Worm (Caenorhabditis elegans): ENCODE measurements around the gene F12E12.1.

F12E12.1 gene

ce11 chrII:3741584-3741983 lies at the start of gene F12E12.1:
Gene F12E12.1 (plus strand): TSS chrII:3741884.
- TF ChIP-seq tbx-11 (GFP tag; IDR thresholded peaks at IDR 0.05) (no peak), hmbx-1 (tag; optimal IDR thresholded peaks at IDR 0.05) (no peak), B0310.2 (tag; optimal IDR thresholded peaks at IDR 0.05) (no peak), scrt-1 (GFP tag; IDR thresholded peaks at IDR 0.05) (no peak), sea-1 (GFP tag; conservative IDR thresholded peaks at IDR 0.05) (no peak), ceh-13 (GFP tag; optimal IDR thresholded peaks at IDR 0.05) (no peak), ama-1 (optimal IDR thresholded peaks at IDR 0.05) (no peak), aly-1 (tag; optimal IDR thresholded peaks at IDR 0.05) (no peak), pes-1 (GFP tag; IDR thresholded peaks at IDR 0.05) (no peak), hmg-4 (GFP tag; optimal IDR thresholded peaks at IDR 0.05) (no peak), flt-1 (GFP tag; IDR thresholded peaks at IDR 0.05) (no peak), ets-7 (tag; optimal IDR thresholded peaks at IDR 0.05) (no peak), tbx-37 (GFP tag; conservative IDR thresholded peaks at IDR 0.05) (no peak), ceh-36 (tag; optimal IDR thresholded peaks at IDR 0.05) (no peak), tra-4 (tag; optimal IDR thresholded peaks at IDR 0.05) (no peak), hnd-1 (tag; optimal IDR thresholded peaks at IDR 0.05) (no peak), F13C5.2 (tag; optimal IDR thresholded peaks at IDR 0.05) (no peak)

- TF ChIP-seq scrt-1 (GFP tag; IDR thresholded peaks at IDR 0.05) (no peak), tra-4 (tag; optimal IDR thresholded peaks at IDR 0.05) (no peak)
Observed at ce11 chrII:3694664-3695063, 47.0 kb upstream of the F12E12.1 start, which contains the start of gene srx-102. Gene srx-102 (minus strand): TSS chrII:3694764.

- TF ChIP-seq aly-1 (tag; optimal IDR thresholded peaks at IDR 0.05), result no peak
Observed at ce11 chrII:3699591-3699990, 42.1 kb upstream of the F12E12.1 start, which contains the start of gene srx-104. Gene srx-104 (minus strand): TSS chrII:3699691.

DNA sequence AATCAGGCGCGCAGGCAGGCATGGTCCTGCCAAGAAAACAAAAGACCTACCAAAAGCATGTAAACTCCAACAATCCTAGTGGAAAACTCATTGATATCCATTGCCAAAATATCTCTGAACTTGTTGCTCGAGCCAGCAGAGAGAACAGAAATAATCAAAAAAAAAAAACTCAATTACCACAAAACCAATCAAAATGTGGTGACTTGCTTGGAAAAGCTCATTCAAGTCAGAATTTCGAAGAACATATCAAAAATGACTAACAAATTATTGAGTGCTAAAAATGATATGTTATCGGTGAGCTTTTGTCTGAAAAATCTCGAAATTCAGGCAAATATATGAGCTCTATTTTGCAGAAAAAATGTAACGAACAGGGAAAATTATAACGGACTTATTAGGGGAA lies 40.4 kb upstream of the F12E12.1 start, which contains the start of gene srx-105:
Gene srx-105 (minus strand): TSS at position 101 of the 400 bp plus-strand sequence.
- no peak for TF ChIP-seq ceh-13 (GFP tag; optimal IDR thresholded peaks at IDR 0.05)

DNA sequence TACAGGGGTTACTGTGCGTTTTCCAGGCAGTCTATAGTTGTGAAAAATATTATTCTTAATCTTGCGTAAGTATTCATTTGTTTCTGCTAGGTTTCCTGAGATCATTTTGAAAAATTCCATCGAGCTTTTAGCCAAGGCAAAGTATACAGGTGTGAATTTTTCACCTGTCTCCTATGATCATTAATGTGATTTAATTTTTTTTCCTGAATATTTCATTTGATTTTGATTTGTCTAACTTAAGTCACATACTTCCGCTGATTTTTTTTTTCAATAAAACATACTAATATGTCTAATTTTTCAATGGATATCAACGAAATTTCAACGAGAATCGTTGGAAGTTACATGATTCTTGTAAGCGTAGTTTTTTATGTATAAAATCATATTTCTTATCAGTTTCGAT lies 36.4 kb upstream of the F12E12.1 start, which contains the start of gene srx-108:
Gene srx-108 (plus strand): TSS at position 301 of the 400 bp plus-strand sequence.
- no peak for TF ChIP-seq hmbx-1 (tag; optimal IDR thresholded peaks at IDR 0.05)
- TF ChIP-seq B0310.2 (tag; optimal IDR thresholded peaks at IDR 0.05), result no peak
- TF ChIP-seq hnd-1 (tag; optimal IDR thresholded peaks at IDR 0.05), result no peak
- TF ChIP-seq ama-1 (optimal IDR thresholded peaks at IDR 0.05), result no peak
- TF ChIP-seq hmg-4 (GFP tag; optimal IDR thresholded peaks at IDR 0.05), result no peak
- no peak for TF ChIP-seq ceh-36 (tag; optimal IDR thresholded peaks at IDR 0.05)
- TF ChIP-seq sea-1 (GFP tag; conservative IDR thresholded peaks at IDR 0.05), result no peak
- TF ChIP-seq tbx-11 (GFP tag; IDR thresholded peaks at IDR 0.05), result no peak
- no peak for TF ChIP-seq tbx-37 (GFP tag; conservative IDR thresholded peaks at IDR 0.05)
- no peak for TF ChIP-seq ets-7 (tag; optimal IDR thresholded peaks at IDR 0.05)

DNA sequence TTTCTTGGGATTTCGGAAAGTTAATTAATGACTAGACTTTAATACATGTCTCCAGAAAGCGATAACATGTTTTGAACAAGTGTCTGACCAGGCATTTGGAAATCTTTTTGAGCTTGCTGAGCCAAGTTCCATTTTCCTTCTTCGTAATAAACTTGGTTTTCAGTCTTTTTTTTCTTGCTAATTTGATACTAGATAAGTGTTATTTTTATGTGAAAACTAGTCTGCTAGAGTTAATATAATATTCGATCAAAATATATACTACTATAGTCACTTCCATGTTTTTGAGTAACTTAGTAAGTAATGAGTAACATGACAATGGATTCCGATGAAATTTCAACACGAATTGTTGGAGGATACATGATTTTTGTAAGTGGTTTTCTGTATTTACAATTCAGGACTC lies 32.4 kb upstream of the F12E12.1 start, which contains the start of gene srx-110:
Gene srx-110 (plus strand): TSS at position 301 of the 400 bp plus-strand sequence.
- TF ChIP-seq pes-1 (GFP tag; IDR thresholded peaks at IDR 0.05), result no peak
- no peak for TF ChIP-seq ceh-13 (GFP tag; optimal IDR thresholded peaks at IDR 0.05)
- TF ChIP-seq sea-1 (GFP tag; conservative IDR thresholded peaks at IDR 0.05), result no peak
- no peak for TF ChIP-seq hmg-4 (GFP tag; optimal IDR thresholded peaks at IDR 0.05)
- TF ChIP-seq flt-1 (GFP tag; IDR thresholded peaks at IDR 0.05), result no peak
- no peak for TF ChIP-seq B0310.2 (tag; optimal IDR thresholded peaks at IDR 0.05)
- no peak for TF ChIP-seq tbx-11 (GFP tag; IDR thresholded peaks at IDR 0.05)
- no peak for TF ChIP-seq hmbx-1 (tag; optimal IDR thresholded peaks at IDR 0.05)
- TF ChIP-seq aly-1 (tag; optimal IDR thresholded peaks at IDR 0.05), result no peak
- no peak for TF ChIP-seq F13C5.2 (tag; optimal IDR thresholded peaks at IDR 0.05)
- TF ChIP-seq tbx-37 (GFP tag; conservative IDR thresholded peaks at IDR 0.05), result no peak
- TF ChIP-seq scrt-1 (GFP tag; IDR thresholded peaks at IDR 0.05), result no peak
- TF ChIP-seq ama-1 (optimal IDR thresholded peaks at IDR 0.05), result no peak
- TF ChIP-seq ceh-36 (tag; optimal IDR thresholded peaks at IDR 0.05), result no peak
- no peak for TF ChIP-seq hnd-1 (tag; optimal IDR thresholded peaks at IDR 0.05)
- TF ChIP-seq ets-7 (tag; optimal IDR thresholded peaks at IDR 0.05), result no peak
- TF ChIP-seq tra-4 (tag; optimal IDR thresholded peaks at IDR 0.05), result no peak

DNA sequence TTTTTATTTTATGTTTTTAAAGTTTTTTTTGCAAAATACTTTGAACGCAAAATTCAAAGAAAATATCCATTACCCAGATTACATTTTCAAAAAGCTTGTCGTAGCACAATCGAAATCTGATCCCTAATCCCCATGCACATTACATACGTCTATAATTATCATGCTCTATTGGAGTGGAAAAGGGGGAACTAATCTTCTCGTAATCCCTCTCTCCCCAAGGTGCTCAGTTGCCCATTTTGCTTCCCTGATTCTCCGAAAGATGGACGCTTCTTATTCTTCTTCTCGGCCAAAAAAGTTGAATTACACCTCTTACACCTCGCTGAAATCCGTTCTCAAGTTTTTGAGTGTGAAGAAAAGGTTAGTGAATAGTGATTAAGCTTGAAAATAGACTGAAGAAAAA lies 30.6 kb upstream of the F12E12.1 start, which contains the start of gene fbxc-53:
Gene fbxc-53 (plus strand): TSS at position 245 of the 400 bp plus-strand sequence.
- no peak for TF ChIP-seq B0310.2 (tag; optimal IDR thresholded peaks at IDR 0.05)
- no peak for TF ChIP-seq ets-7 (tag; optimal IDR thresholded peaks at IDR 0.05)
- TF ChIP-seq ceh-36 (tag; optimal IDR thresholded peaks at IDR 0.05), result peak; percentile 51
- no peak for TF ChIP-seq aly-1 (tag; optimal IDR thresholded peaks at IDR 0.05)

DNA sequence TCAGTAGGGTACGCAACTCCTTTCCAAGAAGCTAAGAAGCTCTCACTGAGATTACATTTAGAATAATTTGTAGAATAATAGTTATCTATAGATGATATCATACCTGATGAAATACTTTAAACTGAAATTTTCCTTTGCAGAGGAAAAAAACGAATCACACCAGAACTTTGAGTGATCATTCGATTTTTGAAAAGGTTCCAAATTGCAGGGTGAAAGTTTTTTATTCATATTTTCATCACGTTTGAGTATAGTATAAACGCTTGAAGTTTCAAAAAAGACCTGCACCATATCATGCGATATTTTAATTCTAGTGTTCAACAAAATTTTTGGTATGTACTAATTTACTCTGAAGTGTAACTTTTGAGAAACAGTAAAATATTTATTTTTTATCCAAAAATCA lies 27.1 kb upstream of the F12E12.1 start, which contains the start of gene srh-100:
Gene srh-100 (minus strand): TSS at position 101 of the 400 bp plus-strand sequence.
- TF ChIP-seq ets-7 (tag; optimal IDR thresholded peaks at IDR 0.05), result no peak
- no peak for TF ChIP-seq tbx-37 (GFP tag; conservative IDR thresholded peaks at IDR 0.05)
- TF ChIP-seq hmbx-1 (tag; optimal IDR thresholded peaks at IDR 0.05), result no peak
- no peak for TF ChIP-seq hmg-4 (GFP tag; optimal IDR thresholded peaks at IDR 0.05)
- no peak for TF ChIP-seq ama-1 (optimal IDR thresholded peaks at IDR 0.05)

ce11 chrII:3716455-3716854 lies 25.2 kb upstream of the F12E12.1 start, which contains the start of gene srh-99:
Gene srh-99 (minus strand): TSS chrII:3716555.
- TF ChIP-seq sea-1 (GFP tag; conservative IDR thresholded peaks at IDR 0.05), result no peak
- no peak for TF ChIP-seq pes-1 (GFP tag; IDR thresholded peaks at IDR 0.05)
- TF ChIP-seq tra-4 (tag; optimal IDR thresholded peaks at IDR 0.05), result no peak
- TF ChIP-seq hmbx-1 (tag; optimal IDR thresholded peaks at IDR 0.05), result no peak
- TF ChIP-seq hnd-1 (tag; optimal IDR thresholded peaks at IDR 0.05), result no peak
- TF ChIP-seq ama-1 (optimal IDR thresholded peaks at IDR 0.05), result no peak
- TF ChIP-seq B0310.2 (tag; optimal IDR thresholded peaks at IDR 0.05), result no peak
- no peak for TF ChIP-seq aly-1 (tag; optimal IDR thresholded peaks at IDR 0.05)
- no peak for TF ChIP-seq ceh-13 (GFP tag; optimal IDR thresholded peaks at IDR 0.05)
- no peak for TF ChIP-seq flt-1 (GFP tag; IDR thresholded peaks at IDR 0.05)
- no peak for TF ChIP-seq hmg-4 (GFP tag; optimal IDR thresholded peaks at IDR 0.05)
- no peak for TF ChIP-seq tbx-37 (GFP tag; conservative IDR thresholded peaks at IDR 0.05)

All from whole organism, early embryonic.